Fruit fly (Drosophila melanogaster) whole organism: Measurements from ENCODE around the gene CG8563.

Experiments
- CG8478 ChIP-seq: fragments of >200 bp; optimal IDR thresholded peaks from 2 replicates; lab custom pipeline; 2018; ENCODE audit warnings: inconsistent platforms
- Dll ChIP-seq: fragments of >200 bp; optimal IDR thresholded peaks from 2 replicates; lab custom pipeline; 2017
- EcR ChIP-seq, 2 experiments: fragments of >200 bp; optimal IDR thresholded peaks; 2 replicates each; lab custom pipeline; 2017; ENCODE audit warnings: missing biosample characterization in 2 of 2, missing genetic modification characterization in 2 of 2, missing genetic modification reagents in 2 of 2
- pan ChIP-seq: fragments of >200 bp; optimal IDR thresholded peaks from 2 replicates; lab custom pipeline; 2017
- psq ChIP-seq: fragments of >200 bp; optimal IDR thresholded peaks from 2 replicates; lab custom pipeline; 2017
- usp ChIP-seq: fragments of >200 bp; optimal IDR thresholded peaks from 2 replicates; lab custom pipeline; 2017; ENCODE audit warnings: missing biosample characterization, missing genetic modification characterization, mixed read lengths

Gene CG8563

dm6 chr3L:7434198-7434597 lies 43.7 kb downstream of the CG8563 start:
- no peak for TF ChIP-seq EcR (GFP tag; optimal IDR thresholded peaks at IDR 0.05; lab: Kevin White, UChicago)
- no peak for TF ChIP-seq pan (lab: Kevin White, UChicago)
- TF ChIP-seq Dll (lab: Kevin White, UChicago): no peak
- TF ChIP-seq psq (lab: Kevin White, UChicago): no peak
- no peak for TF ChIP-seq usp (GFP tag; lab: Kevin White, UChicago)
- TF ChIP-seq CG8478 (lab: Kevin White, UChicago): no peak

dm6 chr3L:7434715-7435653 lies 44.4 kb downstream of the CG8563 start, which contains the start of gene Rac2:
Rac2 (minus strand) TSS chr3L:7435190.
- TF ChIP-seq psq (lab: Kevin White, UChicago) (no peak), Dll (lab: Kevin White, UChicago) (peak; percentile 96), usp (GFP tag; lab: Kevin White, UChicago) (no peak), CG8478 (lab: Kevin White, UChicago) (peak; percentile 66), EcR (GFP tag; optimal IDR thresholded peaks at IDR 0.05; lab: Kevin White, UChicago) (no peak), pan (lab: Kevin White, UChicago) (no peak)

DNA sequence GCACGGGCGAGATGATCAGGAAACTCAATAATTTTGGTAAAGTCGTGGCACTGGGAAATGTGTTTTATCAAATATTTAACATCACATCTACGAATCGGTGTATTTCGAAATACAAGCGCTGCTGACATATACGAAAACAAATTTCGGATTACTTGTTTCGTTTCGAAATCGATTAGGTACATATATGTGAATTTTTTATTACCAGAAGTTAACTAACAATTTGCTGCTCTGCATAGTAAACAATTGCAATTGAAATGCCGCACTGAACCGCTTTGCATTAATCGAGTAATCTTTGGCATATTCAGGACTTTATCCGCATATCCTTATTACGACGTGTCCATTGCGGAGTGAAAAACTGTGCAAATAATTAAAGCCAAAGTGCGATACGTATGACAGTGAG lies 46.8 kb downstream of the CG8563 start, which contains the start of gene CG14835:
TSS of gene CG14835 (minus strand) at position 101 of the 400 bp plus-strand sequence.
- TF ChIP-seq CG8478 (lab: Kevin White, UChicago) (no peak), usp (GFP tag; lab: Kevin White, UChicago) (no peak), EcR (GFP tag; optimal IDR thresholded peaks at IDR 0.05; lab: Kevin White, UChicago) (no peak), psq (lab: Kevin White, UChicago) (no peak), Dll (lab: Kevin White, UChicago) (no peak), pan (lab: Kevin White, UChicago) (no peak)

- no peak for TF ChIP-seq Dll (lab: Kevin White, UChicago)
- TF ChIP-seq CG8478 (lab: Kevin White, UChicago): no peak
These were observed 48.8 kb downstream of the CG8563 start, which contains the start of gene sphinx1 for dm6 chr3L:7439305-7439704. sphinx1 (minus strand) TSS chr3L:7439405.

DNA sequence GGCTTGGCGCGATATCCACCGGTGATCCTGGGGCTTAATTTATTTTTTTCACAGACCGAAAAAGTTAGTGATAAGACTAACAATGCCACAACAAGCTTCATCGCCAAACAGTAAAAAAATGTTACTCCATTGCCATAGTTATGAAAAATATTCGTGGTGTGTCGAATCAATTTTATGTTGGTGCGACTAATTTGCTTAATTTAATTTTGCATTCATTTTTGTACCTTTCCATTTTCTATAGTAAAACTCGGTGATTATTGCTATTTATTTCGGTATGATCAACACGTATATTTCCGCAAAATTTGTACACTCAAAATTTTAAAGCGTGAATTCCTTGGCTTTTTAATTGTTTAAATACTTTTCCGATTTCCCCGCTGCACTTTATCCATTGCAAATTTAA lies 50.1 kb downstream of the CG8563 start, which contains the start of gene sphinx2:
TSS of gene sphinx2 (minus strand) at position 101 of the 400 bp plus-strand sequence.
- no peak for TF ChIP-seq CG8478 (lab: Kevin White, UChicago)
- no peak for TF ChIP-seq usp (GFP tag; lab: Kevin White, UChicago)
- no peak for TF ChIP-seq pan (lab: Kevin White, UChicago)
- TF ChIP-seq EcR (GFP tag; optimal IDR thresholded peaks at IDR 0.05; lab: Kevin White, UChicago): no peak
- no peak for TF ChIP-seq psq (lab: Kevin White, UChicago)
- TF ChIP-seq Dll (lab: Kevin White, UChicago): no peak
